Worm (Caenorhabditis elegans) whole organism, L2 larva: Measurements from ENCODE around the gene klp-19.

ENCODE experiments used
- C34F6.9 ChIP-seq: fragments of 150-350 bp; optimal IDR thresholded peaks from 2 replicates; lab custom pipeline; 2014; ENCODE audit warnings: missing biosample characterization, missing genetic modification characterization
- F13H6.1 ChIP-seq: sonication (generic microtip); optimal IDR thresholded peaks from 2 replicates; lab custom pipeline; 2016; ENCODE audit warnings: missing genetic modification characterization, missing compliant biosample characterization
- R02D3.7 ChIP-seq: fragments of 150-350 bp; optimal IDR thresholded peaks from 2 replicates; lab custom pipeline; 2014; ENCODE audit warnings: missing biosample characterization, missing genetic modification characterization
- ZK546.5 ChIP-seq: sonication (generic microtip); optimal IDR thresholded peaks from 2 replicates; lab custom pipeline; 2017; ENCODE audit warnings: missing biosample characterization, missing genetic modification characterization
- alr-1 ChIP-seq: fragments of 150-350 bp; optimal IDR thresholded peaks from 2 replicates; lab custom pipeline; 2014; ENCODE audit warnings: missing biosample characterization, missing genetic modification characterization
- ama-1 ChIP-seq: fragments of 150-350 bp; optimal IDR thresholded peaks from 2 replicates; lab custom pipeline; 2018; ENCODE audit warnings: inconsistent platforms
- blmp-1 ChIP-seq: sonication (generic microtip); optimal IDR thresholded peaks from 2 replicates; lab custom pipeline; 2017; ENCODE audit warnings: missing genetic modification characterization, mild to moderate bottlenecking, missing compliant biosample characterization, antibody characterized with exemption, moderate library complexity; ENCODE audit not compliant: insufficient read depth
- ceh-16 ChIP-seq: fragments of 150-350 bp; optimal IDR thresholded peaks from 2 replicates; lab custom pipeline; 2014; ENCODE audit warnings: missing biosample characterization, missing genetic modification characterization
- crh-2 ChIP-seq: sonication (generic microtip); optimal IDR thresholded peaks from 2 replicates; lab custom pipeline; 2017; ENCODE audit warnings: missing biosample characterization, missing genetic modification characterization
- egl-27 ChIP-seq: sonication (generic microtip); optimal IDR thresholded peaks from 3 replicates; lab custom pipeline; 2017; ENCODE audit warnings: missing biosample characterization, missing genetic modification reagents, missing genetic modification characterization
- fos-1 ChIP-seq: fragments of 150-350 bp; optimal IDR thresholded peaks from 2 replicates; lab custom pipeline; 2014; ENCODE audit warnings: missing biosample characterization, missing genetic modification characterization
- gmeb-1 ChIP-seq: fragments of 150-350 bp; optimal IDR thresholded peaks from 2 replicates; lab custom pipeline; 2014; ENCODE audit warnings: missing biosample characterization, missing genetic modification characterization
- lin-39 ChIP-seq: fragments of 150-350 bp; optimal IDR thresholded peaks from 2 replicates; lab custom pipeline; 2014; ENCODE audit warnings: missing biosample characterization, missing genetic modification reagents, missing genetic modification characterization
- lsy-2 ChIP-seq, 2 experiments: fragments of 150-350 bp in 1 of 2; sonication (generic microtip) in 1 of 2; optimal IDR thresholded peaks; 2 replicates each; lab custom pipeline; 2014 to 2017; ENCODE audit warnings: missing biosample characterization in 2 of 2, missing genetic modification characterization in 2 of 2
- mab-5 ChIP-seq: fragments of 150-350 bp; optimal IDR thresholded peaks from 2 replicates; lab custom pipeline; 2014; ENCODE audit warnings: missing biosample characterization, missing genetic modification characterization
- mdl-1 ChIP-seq, 2 experiments: fragments of 150-350 bp in 1 of 2; sonication (generic microtip) in 1 of 2; optimal IDR thresholded peaks; 2 replicates each; lab custom pipeline; 2017; ENCODE audit warnings: missing biosample characterization in 2 of 2, missing genetic modification characterization in 2 of 2
- nhr-12 ChIP-seq: fragments of 150-350 bp; optimal IDR thresholded peaks from 2 replicates; lab custom pipeline; 2014; ENCODE audit warnings: missing biosample characterization, missing genetic modification characterization
- nhr-129 ChIP-seq: fragments of 150-350 bp; optimal IDR thresholded peaks from 2 replicates; lab custom pipeline; 2014; ENCODE audit warnings: missing biosample characterization, missing genetic modification characterization
- nhr-21 ChIP-seq: fragments of 150-350 bp; optimal IDR thresholded peaks from 2 replicates; lab custom pipeline; 2014; ENCODE audit warnings: missing biosample characterization, missing genetic modification characterization
- nhr-23 ChIP-seq: fragments of 150-350 bp; optimal IDR thresholded peaks from 2 replicates; lab custom pipeline; 2014; ENCODE audit warnings: missing biosample characterization, missing genetic modification reagents, missing genetic modification characterization
- nhr-237 ChIP-seq: fragments of 150-350 bp; optimal IDR thresholded peaks from 2 replicates; lab custom pipeline; 2014; ENCODE audit warnings: missing biosample characterization, missing genetic modification characterization
- nhr-25 ChIP-seq: fragments of 150-350 bp; sonication (generic microtip); optimal IDR thresholded peaks from 3 replicates; lab custom pipeline; 2014; ENCODE audit warnings: missing biosample characterization, missing genetic modification characterization
- nhr-77 ChIP-seq: fragments of 150-350 bp; optimal IDR thresholded peaks from 2 replicates; lab custom pipeline; 2014; ENCODE audit warnings: missing biosample characterization, missing genetic modification characterization
- peb-1 ChIP-seq: fragments of 150-350 bp; optimal IDR thresholded peaks from 2 replicates; lab custom pipeline; 2014; ENCODE audit warnings: missing biosample characterization, missing genetic modification characterization
- sem-4 ChIP-seq: fragments of 150-350 bp; optimal IDR thresholded peaks from 2 replicates; lab custom pipeline; 2014; ENCODE audit warnings: missing biosample characterization, missing genetic modification reagents, missing genetic modification characterization
- sma-3 ChIP-seq: sonication (generic microtip); optimal IDR thresholded peaks from 2 replicates; lab custom pipeline; 2016; ENCODE audit warnings: missing genetic modification reagents, missing genetic modification characterization, missing compliant biosample characterization
- sma-9 ChIP-seq, 2 experiments: fragments of 150-350 bp in 1 of 2; sonication (generic microtip) in 1 of 2; optimal IDR thresholded peaks; 2 replicates each; lab custom pipeline; 2014 to 2016; ENCODE audit warnings: missing genetic modification characterization in 2 of 2, mild to moderate bottlenecking in 1 of 2, missing biosample characterization in 1 of 2, missing compliant biosample characterization in 1 of 2, missing genetic modification reagents in 1 of 2, moderate library complexity in 1 of 2
- unc-39 ChIP-seq: fragments of 150-350 bp; optimal IDR thresholded peaks from 2 replicates; lab custom pipeline; 2014; ENCODE audit warnings: missing biosample characterization, missing genetic modification characterization
- unc-55 ChIP-seq: fragments of 150-350 bp; sonication (generic microtip); optimal IDR thresholded peaks from 3 replicates; lab custom pipeline; 2014; ENCODE audit warnings: missing biosample characterization, missing genetic modification reagents, missing genetic modification characterization
- zag-1 ChIP-seq: fragments of 150-350 bp; optimal IDR thresholded peaks from 2 replicates; lab custom pipeline; 2014; ENCODE audit warnings: missing biosample characterization, missing genetic modification characterization
- ztf-1 ChIP-seq: fragments of 200-800 bp; sonication (Bioruptor generic); conservative IDR thresholded peaks from 2 replicates; pipeline ENCODE4 v1.3.6; 2022; ENCODE audit warnings: missing genetic modification characterization, missing compliant biosample characterization
- ztf-11 ChIP-seq: sonication (generic microtip); optimal IDR thresholded peaks from 2 replicates; lab custom pipeline; 2017; ENCODE audit warnings: missing biosample characterization, missing genetic modification characterization
- ztf-4 ChIP-seq: fragments of 150-350 bp; optimal IDR thresholded peaks from 2 replicates; lab custom pipeline; 2014; ENCODE audit warnings: missing biosample characterization, missing genetic modification characterization

Gene klp-19

ce11 chrIII:13344538-13345136 lies 37.6 kb upstream of the klp-19 start, which contains the start of gene acaa-2:
Gene acaa-2 (plus strand): TSS chrIII:13344937.
- TF ChIP-seq blmp-1 (no peak), crh-2 (tag; lab: Kevin White, UChicago) (peak; percentile 61), unc-39 (tag; lab: Kevin White, UChicago) (no peak), zag-1 (tag; lab: Kevin White, UChicago) (no peak), unc-55 (GFP tag; lab: Kevin White, UChicago) (peak; percentile 33), nhr-12 (tag; lab: Kevin White, UChicago) (no peak), nhr-25 (peak; percentile 13), nhr-23 (no peak), peb-1 (tag; lab: Kevin White, UChicago) (no peak), gmeb-1 (peak; percentile 24), ztf-4 (tag; lab: Kevin White, UChicago) (no peak), sma-9 (GFP tag; optimal IDR thresholded peaks at IDR 0.05; lab: Kevin White, UChicago) (no peak), sma-9 (tag; optimal IDR thresholded peaks at IDR 0.05; lab: Kevin White, UChicago) (no peak), mab-5 (tag; lab: Kevin White, UChicago) (no peak), nhr-237 (tag; lab: Kevin White, UChicago) (no peak), lsy-2 (tag; optimal IDR thresholded peaks at IDR 0.05; lab: Kevin White, UChicago) (peak in 1 of 2 experiments; percentile 43), nhr-77 (tag; lab: Kevin White, UChicago) (no peak), sma-3 (peak; percentile 8), lin-39 (tag; lab: Kevin White, UChicago) (no peak), C34F6.9 (peak; percentile 42), ztf-11 (tag; lab: Kevin White, UChicago) (no peak), nhr-21 (tag; lab: Kevin White, UChicago) (no peak), mdl-1 (tag; optimal IDR thresholded peaks at IDR 0.05; lab: Kevin White, UChicago) (no peak), fos-1 (peak; percentile 45), alr-1 (no peak), R02D3.7 (tag; lab: Kevin White, UChicago) (no peak)
- TF ChIP-seq, all 48 proteins: peak for 8

- no peak for TF ChIP-seq F13H6.1 (tag; lab: Kevin White, UChicago)
Observed at ce11 chrIII:13343562-13344139, 36.6 kb upstream of the klp-19 start.

ce11 chrIII:13343117-13343516 lies 36.1 kb upstream of the klp-19 start, which contains the start of gene ife-1:
Gene ife-1 (plus strand): TSS chrIII:13343417.
- no peak for TF ChIP-seq nhr-12 (tag; lab: Kevin White, UChicago)
- no peak for TF ChIP-seq lsy-2 (tag; optimal IDR thresholded peaks at IDR 0.05; lab: Kevin White, UChicago)
- TF ChIP-seq nhr-129 (tag; lab: Kevin White, UChicago) = no peak
- TF ChIP-seq F13H6.1 (tag; lab: Kevin White, UChicago) = no peak
- no peak for TF ChIP-seq nhr-21 (tag; lab: Kevin White, UChicago)
- TF ChIP-seq mab-5 (tag; lab: Kevin White, UChicago) = no peak
- no peak for TF ChIP-seq nhr-237 (tag; lab: Kevin White, UChicago)
- no peak for TF ChIP-seq lin-39 (tag; lab: Kevin White, UChicago)
- no peak for TF ChIP-seq ZK546.5 (tag; lab: Kevin White, UChicago)
- no peak for TF ChIP-seq ceh-16 (tag; lab: Kevin White, UChicago)
- TF ChIP-seq R02D3.7 (tag; lab: Kevin White, UChicago) = no peak
- no peak for TF ChIP-seq ztf-11 (tag; lab: Kevin White, UChicago)
- no peak for TF ChIP-seq ztf-1 (GFP tag; lab: Robert Waterston, UW)
- no peak for TF ChIP-seq nhr-25
- TF ChIP-seq ama-1 (lab: Kevin White, UChicago) = no peak
- no peak for TF ChIP-seq alr-1
- no peak for TF ChIP-seq sem-4 (tag; lab: Kevin White, UChicago)
- no peak for TF ChIP-seq crh-2 (tag; lab: Kevin White, UChicago)
- TF ChIP-seq unc-39 (tag; lab: Kevin White, UChicago) = no peak
- TF ChIP-seq, all 48 proteins: peak for 0

- TF ChIP-seq egl-27 (tag; lab: Kevin White, UChicago) = no peak
- TF ChIP-seq crh-2 (tag; lab: Kevin White, UChicago) = no peak
- TF ChIP-seq C34F6.9 = no peak
- TF ChIP-seq nhr-237 (tag; lab: Kevin White, UChicago) = no peak
Observed at ce11 chrIII:13342079-13342734, 35.1 kb upstream of the klp-19 start, which contains the start of gene dro-1. Gene dro-1 (plus strand): TSS chrIII:13342684.
